Worm (Caenorhabditis elegans) whole organism, L4 larva: ENCODE measurements around the gene spat-1.

ENCODE experiments used
- F37D6.2 ChIP-seq: sonication (generic microtip); optimal IDR thresholded peaks from 2 replicates; lab custom pipeline; 2016; ENCODE audit warnings: mild to moderate bottlenecking, missing genetic modification characterization, missing compliant biosample characterization
- F49E8.2 ChIP-seq: sonication (generic microtip); optimal IDR thresholded peaks from 2 replicates; lab custom pipeline; 2016; ENCODE audit warnings: missing compliant biosample characterization, mild to moderate bottlenecking, missing genetic modification characterization, borderline replicate concordance
- aly-2 ChIP-seq: sonication (generic microtip); optimal IDR thresholded peaks from 2 replicates; lab custom pipeline; 2018; ENCODE audit warnings: missing biosample characterization, missing genetic modification characterization
- ceh-82 ChIP-seq: sonication (generic microtip); optimal IDR thresholded peaks from 2 replicates; lab custom pipeline; 2017; ENCODE audit warnings: missing biosample characterization, missing genetic modification characterization
- dve-1 ChIP-seq: sonication (generic microtip); optimal IDR thresholded peaks from 2 replicates; lab custom pipeline; 2017; ENCODE audit warnings: antibody characterized with exemption, mild to moderate bottlenecking, missing genetic modification characterization, missing compliant biosample characterization; ENCODE audit not compliant: insufficient read depth
- lin-13 ChIP-seq: fragments of 150-350 bp; optimal IDR thresholded peaks from 2 replicates; lab custom pipeline; 2014; ENCODE audit warnings: missing biosample characterization, missing genetic modification reagents, missing genetic modification characterization
- lin-15B ChIP-seq: fragments of 150-350 bp; sonication (generic microtip); optimal IDR thresholded peaks from 3 replicates; lab custom pipeline; 2014; ENCODE audit warnings: missing biosample characterization, missing genetic modification characterization
- lin-29 ChIP-seq: fragments of 200-800 bp; sonication (Bioruptor generic); IDR thresholded peaks from 2 replicates; pipeline ENCODE4 v1.3.6; 2022; ENCODE audit warnings: missing genetic modification reagents, missing genetic modification characterization, missing compliant biosample characterization
- nhr-237 ChIP-seq: sonication (generic microtip); optimal IDR thresholded peaks from 2 replicates; lab custom pipeline; 2017; ENCODE audit warnings: missing biosample characterization, missing genetic modification characterization
- nhr-42 ChIP-seq: fragments of 200-800 bp; sonication (Bioruptor generic); IDR thresholded peaks from 2 replicates; pipeline ENCODE4 v1.3.6; 2022; ENCODE audit warnings: missing genetic modification characterization, missing compliant biosample characterization
- nhr-48 ChIP-seq: sonication (generic microtip); optimal IDR thresholded peaks from 2 replicates; lab custom pipeline; 2016; ENCODE audit warnings: mild to moderate bottlenecking, missing genetic modification characterization, missing compliant biosample characterization
- nhr-76 ChIP-seq: fragments of 150-350 bp; optimal IDR thresholded peaks from 2 replicates; lab custom pipeline; 2014; ENCODE audit warnings: missing biosample characterization, missing genetic modification characterization
- snpc-4 ChIP-seq: fragments of 150-350 bp; optimal IDR thresholded peaks from 2 replicates; lab custom pipeline; 2014; ENCODE audit warnings: missing biosample characterization, missing genetic modification characterization
- unc-39 ChIP-seq: sonication (generic microtip); optimal IDR thresholded peaks from 2 replicates; lab custom pipeline; 2017; ENCODE audit warnings: missing biosample characterization, missing genetic modification characterization

- TF ChIP-seq lin-15B (tag; lab: Kevin White, UChicago) (no peak), nhr-237 (tag; lab: Kevin White, UChicago) (no peak), ceh-82 (tag; lab: Kevin White, UChicago) (no peak), F37D6.2 (tag; lab: Kevin White, UChicago) (no peak), nhr-76 (tag; lab: Kevin White, UChicago) (no peak), aly-2 (tag; lab: Kevin White, UChicago) (no peak), nhr-42 (no peak), lin-13 (no peak), nhr-48 (tag; lab: Kevin White, UChicago) (no peak), lin-29 (GFP tag; lab: Robert Waterston, UW) (no peak), F49E8.2 (no peak), unc-39 (tag; lab: Kevin White, UChicago) (no peak), snpc-4 (tag; lab: Kevin White, UChicago) (no peak), dve-1 (no peak)
Measured at ce11 chrII:14570541-14571160, 42.1 kb downstream of the spat-1 start.
